Worm (Caenorhabditis elegans): Measurements from ENCODE around the gene nekl-3.

Gene nekl-3

DNA sequence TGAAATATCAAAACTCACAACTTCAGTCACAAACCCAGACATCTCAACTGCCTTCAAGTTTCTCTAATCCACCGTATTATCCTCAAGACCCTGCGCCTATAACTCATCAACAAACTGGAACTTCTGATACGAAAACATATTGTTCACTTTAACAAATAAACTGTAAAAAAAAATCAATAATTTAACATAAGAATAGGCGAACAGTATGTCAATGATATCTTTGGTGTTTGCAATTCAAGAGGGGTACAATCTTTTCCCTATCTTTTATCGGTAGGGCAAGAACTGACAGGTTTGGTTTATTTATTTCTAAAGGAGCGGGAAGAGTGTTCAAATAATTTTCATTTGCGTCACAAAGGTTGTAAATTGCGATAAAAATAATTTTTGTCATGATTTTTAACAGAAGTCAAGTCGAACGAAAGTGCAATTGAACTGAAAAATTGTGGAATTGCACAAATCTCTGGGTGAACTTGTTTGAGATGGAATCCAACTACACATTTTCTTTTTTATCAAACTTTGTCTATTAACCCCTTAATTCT, 28.3 kb downstream of the nekl-3 start (continued):
- TF ChIP-seq ztf-11 (tag; optimal IDR thresholded peaks at IDR 0.05): peak; percentile 56
- TF ChIP-seq lin-38 (GFP tag; IDR thresholded peaks at IDR 0.05): peak; percentile 84
- TF ChIP-seq egl-27 (tag; optimal IDR thresholded peaks at IDR 0.05): peak; percentile 69
- TF ChIP-seq aly-2 (tag; optimal IDR thresholded peaks at IDR 0.05): no peak
- TF ChIP-seq pha-4 (GFP tag; IDR thresholded peaks at IDR 0.05): peak; percentile 96
- TF ChIP-seq pha-4 (tag; optimal IDR thresholded peaks at IDR 0.05): peak; percentile 95
- peak; percentile 13 for TF ChIP-seq lin-15B (tag; optimal IDR thresholded peaks at IDR 0.05)
- peak; percentile 91 for TF ChIP-seq nhr-28 (tag; optimal IDR thresholded peaks at IDR 0.05)
- TF ChIP-seq T26A8.4 (GFP tag; IDR thresholded peaks at IDR 0.05): peak; percentile 99
- peak; percentile 32 for TF ChIP-seq R02D3.7 (tag; optimal IDR thresholded peaks at IDR 0.05)
- TF ChIP-seq lsy-2 (tag; optimal IDR thresholded peaks at IDR 0.05): peak; percentile 94 to 97
- TF ChIP-seq nhr-10 (tag; optimal IDR thresholded peaks at IDR 0.05): peak; percentile 98
- peak; percentile 100 for TF ChIP-seq nhr-77 (tag; optimal IDR thresholded peaks at IDR 0.05)
- peak; percentile 83 for TF ChIP-seq mxl-2 (GFP tag; conservative IDR thresholded peaks at IDR 0.05)
- TF ChIP-seq daf-19 (GFP tag; conservative IDR thresholded peaks at IDR 0.05): peak; percentile 67
- peak; percentile 98 for TF ChIP-seq ctbp-1 (GFP tag; IDR thresholded peaks at IDR 0.05)
- peak; percentile 98 for TF ChIP-seq fos-1 (tag; optimal IDR thresholded peaks at IDR 0.05)
- TF ChIP-seq Y5F2A.4 (GFP tag; optimal IDR thresholded peaks at IDR 0.05): peak; percentile 90
- TF ChIP-seq mxl-3 (GFP tag; optimal IDR thresholded peaks at IDR 0.05): peak; percentile 89
- no peak for TF ChIP-seq nhr-111 (GFP tag; optimal IDR thresholded peaks at IDR 0.05)
- TF ChIP-seq ama-1 (optimal IDR thresholded peaks at IDR 0.05): no peak
- TF ChIP-seq fkh-10 (GFP tag; optimal IDR thresholded peaks at IDR 0.05): peak; percentile 100
- peak; percentile 75 for TF ChIP-seq gei-8 (GFP tag; optimal IDR thresholded peaks at IDR 0.05)
- TF ChIP-seq mdt-29 (GFP tag; IDR thresholded peaks at IDR 0.05): peak; percentile 92
- TF ChIP-seq attf-4 (tag; optimal IDR thresholded peaks at IDR 0.05): peak; percentile 50
- peak; percentile 9 for TF ChIP-seq daf-12 (tag; optimal IDR thresholded peaks at IDR 0.05)
- TF ChIP-seq nhr-102 (tag; optimal IDR thresholded peaks at IDR 0.05): peak; percentile 99
- TF ChIP-seq Y105C5A.15 (GFP tag; IDR thresholded peaks at IDR 0.05): peak; percentile 70; the same call in 1 of the 2 replicates
- peak; percentile 71 to 85 for TF ChIP-seq hif-1 (tag; optimal IDR thresholded peaks at IDR 0.05)
- TF ChIP-seq lin-13 (GFP tag; optimal IDR thresholded peaks at IDR 0.05): peak; percentile 96
- TF ChIP-seq skn-1 (tag; optimal IDR thresholded peaks at IDR 0.05): peak; percentile 41
- peak; percentile 94 for TF ChIP-seq T20F7.1 (GFP tag; optimal IDR thresholded peaks at IDR 0.05)
- peak; percentile 96 for TF ChIP-seq tra-1 (GFP tag; IDR thresholded peaks at IDR 0.05)
- TF ChIP-seq snpc-4 (tag; optimal IDR thresholded peaks at IDR 0.05): peak; percentile 50
- peak; percentile 76 for TF ChIP-seq arid-1 (GFP tag; conservative IDR thresholded peaks at IDR 0.05)
- TF ChIP-seq ceh-28 (tag; optimal IDR thresholded peaks at IDR 0.05): peak; percentile 98
- peak; percentile 95 for TF ChIP-seq madf-9 (GFP tag; conservative IDR thresholded peaks at IDR 0.05)
- peak; percentile 39 for TF ChIP-seq F49E8.2 (tag; optimal IDR thresholded peaks at IDR 0.05; ENCODE audit: borderline replicate concordance)
- peak; percentile 38 for TF ChIP-seq unc-39 (tag; optimal IDR thresholded peaks at IDR 0.05)
- TF ChIP-seq zip-2 (tag; optimal IDR thresholded peaks at IDR 0.05): peak; percentile 96
- no peak for TF ChIP-seq F44E2.7 (GFP tag; IDR thresholded peaks at IDR 0.05)
- TF ChIP-seq D1046.2 (GFP tag; IDR thresholded peaks at IDR 0.05): peak; percentile 87; the same call in 1 of the 2 replicates
- peak; percentile 94 for TF ChIP-seq mes-2 (tag; optimal IDR thresholded peaks at IDR 0.05; ENCODE audit: poor library complexity, severe bottlenecking)
- TF ChIP-seq daf-16 (GFP tag; optimal IDR thresholded peaks at IDR 0.05): peak; percentile 94 to 99
- TF ChIP-seq daf-16 (tag; optimal IDR thresholded peaks at IDR 0.05): peak; percentile 99
- peak; percentile 40 for TF ChIP-seq ceh-62 (tag; optimal IDR thresholded peaks at IDR 0.05)
- peak; percentile 96 for TF ChIP-seq hlh-11 (tag; optimal IDR thresholded peaks at IDR 0.05)
- TF ChIP-seq nhr-76 (tag; optimal IDR thresholded peaks at IDR 0.05): peak; percentile 87
- 0 out of 2 replicates have a peak, but pooled peaks have one; percentile 32 for TF ChIP-seq ceh-44 (GFP tag; IDR thresholded peaks at IDR 0.05)
- TF ChIP-seq vab-7 (GFP tag; IDR thresholded peaks at IDR 0.05): peak; percentile 84; the same call in 1 of the 2 replicates
- peak; percentile 97 for TF ChIP-seq dmd-6 (GFP tag; IDR thresholded peaks at IDR 0.05)
- TF ChIP-seq spr-1 (tag; optimal IDR thresholded peaks at IDR 0.05): peak; percentile 96

All from whole organism, L4 larva.